Worm (Caenorhabditis elegans) whole organism, mixed stage, embryonic: ENCODE data around the gene ccch-1.
"Not testable (repeated sequence)": the region's sequence is repeated elsewhere in the genome, so short reads cannot be mapped to it uniquely, and the experiment has no call there.

Experiments used
- M03D4.4 ChIP-seq: sonication (generic microtip); optimal IDR thresholded peaks from 2 replicates; lab custom pipeline; 2017; ENCODE audit warnings: mild to moderate bottlenecking, missing genetic modification characterization, missing compliant biosample characterization
- bed-3 ChIP-seq: fragments of 200-800 bp; sonication (Bioruptor generic); optimal IDR thresholded peaks from 3 replicates; lab custom pipeline; 2018; ENCODE audit warnings: mild to moderate bottlenecking, missing genetic modification characterization, moderate library complexity, missing compliant biosample characterization
- blmp-1 ChIP-seq: fragments of 150-350 bp; optimal IDR thresholded peaks from 2 replicates; lab custom pipeline; 2014; ENCODE audit warnings: missing biosample characterization, missing genetic modification characterization
- ceh-39 ChIP-seq: fragments of 150-350 bp; optimal IDR thresholded peaks from 2 replicates; lab custom pipeline; 2014; ENCODE audit warnings: missing biosample characterization, missing genetic modification characterization
- ceh-43 ChIP-seq: fragments of 200-800 bp; sonication (Bioruptor generic); optimal IDR thresholded peaks from 2 replicates; lab custom pipeline; 2018; ENCODE audit warnings: mild to moderate bottlenecking, missing genetic modification characterization, moderate library complexity, missing compliant biosample characterization
- ceh-83 ChIP-seq: fragments of 200-800 bp; sonication (Bioruptor generic); optimal IDR thresholded peaks from 2 replicates; lab custom pipeline; 2018; ENCODE audit warnings: mild to moderate bottlenecking, missing genetic modification characterization, missing compliant biosample characterization
- ces-1 ChIP-seq: fragments of 150-350 bp; optimal IDR thresholded peaks from 2 replicates; lab custom pipeline; 2014; ENCODE audit warnings: missing biosample characterization, missing genetic modification reagents, missing genetic modification characterization
- cnd-1 ChIP-seq: fragments of 200-800 bp; sonication (Bioruptor generic); optimal IDR thresholded peaks from 2 replicates; lab custom pipeline; 2018; ENCODE audit warnings: mild to moderate bottlenecking, missing genetic modification characterization, missing compliant biosample characterization
- drap-1 ChIP-seq: fragments of 200-800 bp; sonication (Bioruptor generic); optimal IDR thresholded peaks from 3 replicates; lab custom pipeline; 2018; ENCODE audit warnings: mild to moderate bottlenecking, missing genetic modification characterization, missing compliant biosample characterization
- elt-1 ChIP-seq: sonication (generic microtip); optimal IDR thresholded peaks from 2 replicates; lab custom pipeline; 2017; ENCODE audit warnings: missing genetic modification characterization, mild to moderate bottlenecking, missing compliant biosample characterization, antibody characterized with exemption, moderate library complexity, borderline replicate concordance; ENCODE audit not compliant: insufficient read depth
- elt-3 ChIP-seq: fragments of 150-350 bp; optimal IDR thresholded peaks from 2 replicates; lab custom pipeline; 2014; ENCODE audit warnings: missing biosample characterization, missing genetic modification characterization
- flh-1 ChIP-seq: fragments of 200-800 bp; sonication (Bioruptor generic); optimal IDR thresholded peaks from 2 replicates; lab custom pipeline; 2018; ENCODE audit warnings: mild to moderate bottlenecking, missing genetic modification characterization, moderate library complexity, missing compliant biosample characterization
- hlh-1 ChIP-seq: fragments of 150-350 bp; optimal IDR thresholded peaks from 2 replicates; lab custom pipeline; 2014; ENCODE audit warnings: missing biosample characterization, missing genetic modification reagents, missing genetic modification characterization
- lin-13 ChIP-seq: fragments of 150-350 bp; optimal IDR thresholded peaks from 2 replicates; lab custom pipeline; 2014; ENCODE audit warnings: missing biosample characterization, missing genetic modification characterization
- lin-32 ChIP-seq: fragments of 200-800 bp; sonication (Bioruptor generic); optimal IDR thresholded peaks from 2 replicates; lab custom pipeline; 2018; ENCODE audit warnings: mild to moderate bottlenecking, missing genetic modification characterization, missing compliant biosample characterization
- lsy-2 ChIP-seq: fragments of 150-350 bp; optimal IDR thresholded peaks from 2 replicates; lab custom pipeline; 2014; ENCODE audit warnings: missing biosample characterization, missing genetic modification characterization
- mab-5 ChIP-seq: fragments of 150-350 bp; optimal IDR thresholded peaks from 2 replicates; lab custom pipeline; 2014; ENCODE audit warnings: missing biosample characterization, missing genetic modification characterization
- mep-1 ChIP-seq: fragments of 150-350 bp; optimal IDR thresholded peaks from 2 replicates; lab custom pipeline; 2017; ENCODE audit warnings: missing biosample characterization, missing genetic modification reagents, missing genetic modification characterization, inconsistent platforms
- mls-2 ChIP-seq: sonication (generic microtip); optimal IDR thresholded peaks from 2 replicates; lab custom pipeline; 2016; ENCODE audit warnings: mild to moderate bottlenecking, missing genetic modification characterization, moderate library complexity, missing compliant biosample characterization
- nhr-2 ChIP-seq: fragments of 150-350 bp; optimal IDR thresholded peaks from 2 replicates; lab custom pipeline; 2014; ENCODE audit warnings: missing biosample characterization, missing genetic modification characterization
- nhr-28 ChIP-seq: fragments of 150-350 bp; optimal IDR thresholded peaks from 2 replicates; lab custom pipeline; 2014; ENCODE audit warnings: missing biosample characterization, missing genetic modification characterization
- nhr-76 ChIP-seq: sonication (generic microtip); optimal IDR thresholded peaks from 2 replicates; lab custom pipeline; 2017; ENCODE audit warnings: missing biosample characterization, missing genetic modification characterization
- pha-4 ChIP-seq: fragments of 150-350 bp; optimal IDR thresholded peaks from 2 replicates; lab custom pipeline; 2018; ENCODE audit warnings: missing biosample characterization, missing genetic modification reagents, missing genetic modification characterization
- sem-2 ChIP-seq: fragments of 200-800 bp; sonication (Bioruptor generic); optimal IDR thresholded peaks from 2 replicates; lab custom pipeline; 2018; ENCODE audit warnings: mild to moderate bottlenecking, missing genetic modification characterization, missing compliant biosample characterization
- snpc-4 ChIP-seq: fragments of 150-350 bp; optimal IDR thresholded peaks from 2 replicates; lab custom pipeline; 2014; ENCODE audit warnings: missing biosample characterization, missing genetic modification characterization
- sptf-1 ChIP-seq: sonication (generic microtip); optimal IDR thresholded peaks from 2 replicates; lab custom pipeline; 2017; ENCODE audit warnings: mild to moderate bottlenecking, missing genetic modification characterization, moderate library complexity, missing compliant biosample characterization
- unc-39 ChIP-seq: fragments of 150-350 bp; optimal IDR thresholded peaks from 2 replicates; lab custom pipeline; 2014; ENCODE audit warnings: missing biosample characterization, missing genetic modification characterization
- unc-62 ChIP-seq: fragments of 150-350 bp; optimal IDR thresholded peaks from 2 replicates; lab custom pipeline; 2014; ENCODE audit warnings: missing biosample characterization, missing genetic modification reagents, missing genetic modification characterization
- zip-8 ChIP-seq: fragments of 150-350 bp; optimal IDR thresholded peaks from 2 replicates; lab custom pipeline; 2014; ENCODE audit warnings: missing biosample characterization, missing genetic modification characterization
- ztf-11 ChIP-seq: fragments of 150-350 bp; optimal IDR thresholded peaks from 2 replicates; lab custom pipeline; 2014; ENCODE audit warnings: missing biosample characterization, missing genetic modification characterization

The ccch-1 gene

DNA sequence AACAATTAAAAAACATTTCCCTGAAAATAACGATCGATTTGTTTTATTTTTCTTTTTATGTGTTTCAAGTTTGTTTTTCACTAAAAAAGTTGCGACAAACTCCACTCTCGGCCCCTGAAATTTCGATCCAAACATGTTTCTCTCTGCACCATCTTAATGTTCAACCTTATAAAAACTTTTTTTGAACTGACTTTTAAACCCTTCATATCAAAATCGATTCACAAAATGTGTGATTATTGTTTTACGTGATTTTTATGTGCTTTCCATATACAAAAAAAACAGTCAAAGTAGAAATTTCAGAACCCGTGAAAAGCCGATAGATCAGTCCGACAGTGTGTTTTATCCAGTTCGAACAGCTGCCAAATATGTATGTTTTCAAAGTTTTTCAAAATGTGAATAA, at the start of gene ccch-1:
ccch-1 (plus strand) TSS at position 301 of the 400 bp plus-strand sequence.
- TF ChIP-seq elt-1 (tag; lab: Kevin White, UChicago) (no peak), mab-5 (no peak), pha-4 (no peak), ztf-11 (no peak), ceh-43 (GFP tag; lab: Kevin White, UChicago) (no peak)

DNA sequence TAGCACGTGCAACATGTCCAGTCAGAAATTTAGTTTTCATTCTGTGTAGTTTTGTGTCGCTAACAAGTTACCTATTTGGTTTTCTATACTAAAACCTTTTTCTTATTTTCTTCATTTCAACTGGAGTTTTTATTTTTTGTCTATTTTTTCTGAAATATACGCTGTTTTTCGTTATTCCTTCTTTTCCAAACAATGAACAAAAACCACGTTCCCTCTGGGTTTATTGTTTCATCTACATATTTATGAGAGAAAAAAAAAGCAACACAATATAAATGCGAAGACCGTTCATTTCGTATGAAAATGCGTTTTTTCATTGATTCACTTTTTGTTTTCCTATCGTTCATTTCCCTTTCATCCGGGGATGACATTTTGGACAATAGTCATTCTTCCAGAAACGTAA, 48.2 kb upstream of the ccch-1 start, which contains the start of gene T11F9.22:
T11F9.22 (plus strand) TSS at position 301 of the 400 bp plus-strand sequence.
- no peak for TF ChIP-seq blmp-1
- TF ChIP-seq lsy-2 = no peak
- no peak for TF ChIP-seq elt-1 (tag; lab: Kevin White, UChicago)
- no peak for TF ChIP-seq snpc-4 (tag; lab: Kevin White, UChicago)
- no peak for TF ChIP-seq sptf-1 (tag; lab: Kevin White, UChicago)
- no peak for TF ChIP-seq flh-1
- TF ChIP-seq elt-3 (tag; lab: Kevin White, UChicago) = no peak
- TF ChIP-seq unc-39 (tag; lab: Kevin White, UChicago) = no peak
- TF ChIP-seq drap-1 = no peak
- no peak for TF ChIP-seq mab-5
- no peak for TF ChIP-seq mls-2 (tag; lab: Kevin White, UChicago)
- no peak for TF ChIP-seq bed-3
- no peak for TF ChIP-seq mep-1
- TF ChIP-seq ces-1 (GFP tag; lab: Kevin White, UChicago) = no peak
- TF ChIP-seq M03D4.4 = no peak
- no peak for TF ChIP-seq lin-13 (tag; lab: Kevin White, UChicago)
- no peak for TF ChIP-seq lin-32
- TF ChIP-seq hlh-1 = no peak
- TF ChIP-seq nhr-2 (tag; lab: Kevin White, UChicago) = no peak
- no peak for TF ChIP-seq unc-62 (GFP tag; lab: Kevin White, UChicago)

DNA sequence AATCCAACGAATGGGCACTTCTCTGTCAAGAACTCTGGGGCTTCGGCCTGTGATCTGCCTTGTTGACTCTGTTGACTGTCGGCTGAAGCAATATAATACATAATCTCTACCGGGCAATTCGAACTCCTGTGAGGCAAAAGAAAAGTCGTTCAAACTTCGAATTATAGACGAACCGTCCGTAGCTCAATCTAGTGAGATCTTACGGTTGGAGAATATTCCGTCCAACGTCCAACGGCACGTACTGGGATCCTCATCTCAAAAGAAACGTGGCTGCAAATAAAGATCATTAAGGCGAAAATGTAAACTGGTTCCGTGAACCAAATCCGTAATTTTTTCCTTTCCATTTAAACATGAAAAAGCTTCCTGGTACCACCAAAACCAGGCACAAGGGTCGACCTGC, 46.9 kb upstream of the ccch-1 start, which contains the start of gene T11F9.14:
T11F9.14 (minus strand) TSS at position 101 of the 400 bp plus-strand sequence.
- not testable (repeated sequence) for TF ChIP-seq bed-3; ceh-43 (GFP tag; lab: Kevin White, UChicago); nhr-28

DNA sequence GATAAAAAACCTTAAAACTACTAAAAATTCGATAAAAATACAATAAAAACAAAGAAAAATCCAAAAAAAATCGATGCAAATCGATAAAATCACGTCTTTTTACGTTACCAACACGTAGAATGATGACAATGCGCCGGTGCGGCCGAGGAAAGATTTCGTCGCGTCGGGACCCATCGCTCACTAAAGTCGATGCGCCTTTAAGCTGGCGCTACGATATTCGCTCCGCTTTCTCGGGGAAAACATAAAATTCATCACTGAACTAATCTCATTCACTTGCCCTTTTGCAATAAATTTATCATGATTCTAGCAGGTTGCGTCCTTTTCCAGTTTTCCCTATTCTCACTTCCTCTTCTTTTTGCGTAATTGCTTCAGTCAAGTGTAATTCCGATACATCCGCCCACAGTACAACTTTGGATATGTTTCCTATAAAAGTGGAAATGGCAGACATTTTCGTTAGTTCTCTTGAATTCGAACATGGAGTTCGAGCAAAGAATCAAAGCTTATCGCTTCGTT, 44.0 kb upstream of the ccch-1 start, which contains the start of gene col-157:
col-157 (plus strand) TSS at position 463 of the 513 bp plus-strand sequence.
- TF ChIP-seq ztf-11; zip-8; sem-2 (GFP tag; lab: Kevin White, UChicago): not testable (repeated sequence)

DNA sequence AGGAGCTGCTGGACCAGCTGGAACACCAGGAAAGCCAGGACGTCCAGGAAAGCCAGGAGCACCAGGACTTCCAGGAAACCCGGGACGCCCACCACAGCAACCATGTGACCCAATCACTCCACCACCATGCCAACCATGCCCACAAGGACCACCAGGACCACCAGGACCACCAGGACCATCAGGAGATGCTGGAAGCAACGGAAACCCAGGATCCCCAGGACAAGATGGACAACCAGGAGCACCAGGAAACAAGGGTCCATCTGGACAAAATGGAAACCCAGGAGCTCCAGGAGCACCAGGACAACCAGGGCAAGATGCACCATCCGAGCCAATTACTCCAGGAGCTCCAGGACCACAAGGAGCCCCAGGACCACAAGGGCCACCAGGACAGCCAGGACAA, 43.2 kb upstream of the ccch-1 start:
- TF ChIP-seq nhr-28 = no peak
- TF ChIP-seq lin-13 (tag; lab: Kevin White, UChicago) = no peak
- no peak for TF ChIP-seq ceh-83 (GFP tag; lab: Kevin White, UChicago)

DNA sequence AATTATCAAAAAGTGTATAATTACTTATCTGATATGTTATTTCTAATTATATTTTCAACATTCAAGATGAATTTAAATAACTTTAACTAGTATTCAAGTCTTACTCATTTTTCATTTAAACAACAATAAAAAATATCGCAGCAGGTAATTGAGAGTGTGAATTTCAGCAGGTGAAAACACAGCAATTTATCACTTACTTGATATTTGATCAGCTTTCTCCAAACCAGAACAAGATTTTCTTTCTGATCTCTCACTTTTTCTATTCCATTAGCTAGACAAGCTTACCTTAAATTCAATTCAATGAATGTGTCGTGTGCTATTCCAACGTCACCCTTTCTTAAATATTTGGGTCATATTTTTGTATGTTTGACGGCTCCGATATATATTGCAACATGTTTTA, 42.1 kb upstream of the ccch-1 start, which contains the start of gene srh-1:
srh-1 (plus strand) TSS at position 301 of the 400 bp plus-strand sequence.
- TF ChIP-seq ceh-83 (GFP tag; lab: Kevin White, UChicago) (no peak), mab-5 (no peak), nhr-76 (tag; lab: Kevin White, UChicago) (no peak), zip-8 (no peak), unc-62 (GFP tag; lab: Kevin White, UChicago) (no peak), nhr-28 (no peak), pha-4 (no peak), ceh-39 (tag; lab: Kevin White, UChicago) (no peak)

DNA sequence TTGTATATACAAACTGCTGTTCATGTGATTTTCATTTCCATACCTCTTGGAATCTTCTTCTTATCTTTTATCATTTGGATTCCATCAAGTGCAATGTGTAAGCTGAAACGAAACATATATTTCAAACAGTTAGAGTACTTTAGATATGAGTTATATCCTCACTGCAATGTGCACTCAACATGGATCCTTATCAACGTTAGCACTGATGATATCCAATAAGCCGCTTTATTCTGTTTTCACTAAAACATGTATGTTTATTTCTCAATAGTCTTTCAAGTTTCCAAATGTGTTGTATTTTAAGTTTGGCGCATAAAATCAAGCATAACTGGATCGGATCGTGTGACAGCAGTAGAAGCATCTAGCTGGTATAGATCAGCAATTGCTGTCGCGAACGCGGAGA, 41.0 kb upstream of the ccch-1 start, which contains the start of gene T11F9.10:
T11F9.10 (plus strand) TSS at position 301 of the 400 bp plus-strand sequence.
- no peak for TF ChIP-seq flh-1
- no peak for TF ChIP-seq ceh-39 (tag; lab: Kevin White, UChicago)
- TF ChIP-seq sem-2 (GFP tag; lab: Kevin White, UChicago) = no peak
- no peak for TF ChIP-seq elt-1 (tag; lab: Kevin White, UChicago)
- no peak for TF ChIP-seq cnd-1 (tag; lab: Kevin White, UChicago)
